Worm (Caenorhabditis elegans) whole organism, L4 larva: Measurements from ENCODE around the gene ZC262.13.

Source experiments
- D1046.2 ChIP-seq: fragments of 200-800 bp; sonication (Bioruptor generic); IDR thresholded peaks from 2 replicates; pipeline ENCODE4 v1.3.6; 2022; ENCODE audit warnings: missing genetic modification characterization, missing compliant biosample characterization
- F37D6.2 ChIP-seq: sonication (generic microtip); optimal IDR thresholded peaks from 2 replicates; lab custom pipeline; 2016; ENCODE audit warnings: mild to moderate bottlenecking, missing genetic modification characterization, missing compliant biosample characterization
- F44E2.7 ChIP-seq: fragments of 200-800 bp; sonication (Bioruptor generic); IDR thresholded peaks from 2 replicates; pipeline ENCODE4 v2.1.2; 2022; ENCODE audit warnings: missing genetic modification characterization, missing compliant biosample characterization
- R02D3.7 ChIP-seq: fragments of 150-350 bp; sonication (generic microtip); optimal IDR thresholded peaks from 3 replicates; lab custom pipeline; 2014; ENCODE audit warnings: missing biosample characterization, missing genetic modification characterization
- T20F7.1 ChIP-seq: fragments of 200-800 bp; sonication (Bioruptor generic); optimal IDR thresholded peaks from 2 replicates; lab custom pipeline; 2018; ENCODE audit warnings: mild to moderate bottlenecking, missing genetic modification characterization, missing compliant biosample characterization
- T26A8.4 ChIP-seq: fragments of 200-800 bp; sonication (Bioruptor generic); IDR thresholded peaks from 2 replicates; pipeline ENCODE4 v1.3.6; 2022; ENCODE audit warnings: missing genetic modification characterization, missing compliant biosample characterization
- Y5F2A.4 ChIP-seq: fragments of 200-800 bp; sonication (Bioruptor generic); optimal IDR thresholded peaks from 2 replicates; lab custom pipeline; 2018; ENCODE audit warnings: mild to moderate bottlenecking, missing genetic modification characterization, missing compliant biosample characterization
- Y75B8A.6 ChIP-seq: fragments of 200-800 bp; sonication (Bioruptor generic); IDR thresholded peaks from 2 replicates; pipeline ENCODE4 v1.3.6; 2022; ENCODE audit warnings: missing genetic modification reagents, missing genetic modification characterization, missing compliant biosample characterization
- ZK546.5 ChIP-seq, 2 experiments: sonication (generic microtip); optimal IDR thresholded peaks; 2 replicates each; lab custom pipeline; 2017; ENCODE audit warnings: missing biosample characterization in 2 of 2, missing genetic modification characterization in 2 of 2
- ama-1 ChIP-seq: fragments of 150-350 bp; optimal IDR thresholded peaks from 2 replicates; lab custom pipeline; 2014; ENCODE audit warnings: inconsistent platforms, mixed read lengths
- ceh-28 ChIP-seq: fragments of 150-350 bp; optimal IDR thresholded peaks from 2 replicates; lab custom pipeline; 2014; ENCODE audit warnings: missing biosample characterization, missing genetic modification reagents, missing genetic modification characterization
- ceh-32 ChIP-seq: sonication (generic microtip); optimal IDR thresholded peaks from 2 replicates; lab custom pipeline; 2016; ENCODE audit warnings: mild to moderate bottlenecking, missing genetic modification characterization, missing compliant biosample characterization; ENCODE audit not compliant: poor library complexity
- ceh-82 ChIP-seq: sonication (generic microtip); optimal IDR thresholded peaks from 2 replicates; lab custom pipeline; 2017; ENCODE audit warnings: missing biosample characterization, missing genetic modification characterization
- cey-2 ChIP-seq: sonication (generic microtip); optimal IDR thresholded peaks from 3 replicates; lab custom pipeline; 2017; ENCODE audit warnings: missing genetic modification characterization, mild to moderate bottlenecking, missing compliant biosample characterization, antibody characterized with exemption, borderline replicate concordance; ENCODE audit not compliant: insufficient read depth
- ctbp-1 ChIP-seq: fragments of 200-800 bp; sonication (Bioruptor generic); IDR thresholded peaks from 2 replicates; pipeline ENCODE4 v1.3.6; 2022; ENCODE audit warnings: missing genetic modification reagents, missing genetic modification characterization, missing compliant biosample characterization
- daf-19 ChIP-seq: fragments of 200-800 bp; sonication (Bioruptor generic); conservative IDR thresholded peaks from 2 replicates; pipeline ENCODE4 v1.3.6; 2022; ENCODE audit warnings: missing genetic modification characterization, missing compliant biosample characterization
- dmd-9 ChIP-seq: fragments of 200-800 bp; sonication (Bioruptor generic); IDR thresholded peaks from 2 replicates; pipeline ENCODE4 v1.3.6; 2022; ENCODE audit warnings: missing genetic modification reagents, missing genetic modification characterization, missing compliant biosample characterization
- egl-43 ChIP-seq: fragments of 200-800 bp; sonication (Bioruptor generic); IDR thresholded peaks from 2 replicates; pipeline ENCODE4 v1.3.6; 2022; ENCODE audit warnings: missing genetic modification reagents, missing genetic modification characterization, missing compliant biosample characterization
- fkh-10 ChIP-seq: fragments of 150-350 bp; optimal IDR thresholded peaks from 2 replicates; lab custom pipeline; 2014; ENCODE audit warnings: missing biosample characterization, missing genetic modification reagents, missing genetic modification characterization
- hif-1 ChIP-seq, 2 experiments: sonication (generic microtip); optimal IDR thresholded peaks; 2 replicates each; lab custom pipeline; 2016 to 2017; ENCODE audit warnings: missing compliant biosample characterization in 2 of 2, missing genetic modification characterization in 2 of 2, missing genetic modification reagents in 2 of 2, missing genotype in 2 of 2, mild to moderate bottlenecking in 1 of 2
- hlh-11 ChIP-seq: fragments of 200-800 bp; sonication (Bioruptor generic); optimal IDR thresholded peaks from 2 replicates; lab custom pipeline; 2018; ENCODE audit warnings: mild to moderate bottlenecking, missing genetic modification characterization, missing compliant biosample characterization
- jun-1 ChIP-seq: fragments of 150-350 bp; optimal IDR thresholded peaks from 2 replicates; lab custom pipeline; 2014; ENCODE audit warnings: missing biosample characterization, missing genetic modification reagents, missing genetic modification characterization
- lim-7 ChIP-seq: fragments of 200-800 bp; sonication (Bioruptor generic); IDR thresholded peaks from 2 replicates; pipeline ENCODE4 v1.3.6; 2022; ENCODE audit warnings: missing genetic modification characterization, missing compliant biosample characterization
- lin-1 ChIP-seq: fragments of 200-800 bp; sonication (Bioruptor generic); IDR thresholded peaks from 2 replicates; pipeline ENCODE4 v1.3.6; 2022; ENCODE audit warnings: missing genetic modification reagents, missing genetic modification characterization, missing compliant biosample characterization
- lin-29 ChIP-seq: fragments of 200-800 bp; sonication (Bioruptor generic); IDR thresholded peaks from 2 replicates; pipeline ENCODE4 v1.3.6; 2022; ENCODE audit warnings: missing genetic modification reagents, missing genetic modification characterization, missing compliant biosample characterization
- lin-38 ChIP-seq: fragments of 200-800 bp; sonication (Bioruptor generic); IDR thresholded peaks from 2 replicates; pipeline ENCODE4 v1.3.6; 2022; ENCODE audit warnings: missing genetic modification reagents, missing genetic modification characterization, missing compliant biosample characterization
- lir-3 ChIP-seq: sonication (generic microtip); optimal IDR thresholded peaks from 2 replicates; lab custom pipeline; 2016; ENCODE audit warnings: mild to moderate bottlenecking, missing genetic modification characterization, missing compliant biosample characterization
- lsy-2 ChIP-seq, 2 experiments: fragments of 150-350 bp in 1 of 2; sonication (generic microtip) in 1 of 2; optimal IDR thresholded peaks; 2 replicates each; lab custom pipeline; 2014 to 2017; ENCODE audit warnings: missing biosample characterization in 2 of 2, missing genetic modification characterization in 2 of 2
- madf-5 ChIP-seq, 2 experiments: fragments of 200-800 bp; sonication (Bioruptor generic); IDR thresholded peaks; 2 replicates each; pipeline ENCODE4 v1.3.6; 2022; ENCODE audit warnings: missing compliant biosample characterization in 2 of 2, missing genetic modification characterization in 2 of 2
- mdl-1 ChIP-seq, 2 experiments: fragments of 150-350 bp in 1 of 2; sonication (generic microtip) in 1 of 2; optimal IDR thresholded peaks; 2 replicates each; lab custom pipeline; 2014 to 2017; ENCODE audit warnings: missing biosample characterization in 2 of 2, missing genetic modification characterization in 2 of 2
- mxl-2 ChIP-seq: fragments of 200-800 bp; sonication (Bioruptor generic); conservative IDR thresholded peaks from 2 replicates; pipeline ENCODE4 v1.3.6; 2022; ENCODE audit warnings: missing genetic modification reagents, missing genetic modification characterization, missing compliant biosample characterization
- mxl-3 ChIP-seq: fragments of 200-800 bp; sonication (Bioruptor generic); optimal IDR thresholded peaks from 2 replicates; lab custom pipeline; 2018; ENCODE audit warnings: mild to moderate bottlenecking, missing genetic modification characterization, missing compliant biosample characterization
- nhr-10 ChIP-seq: fragments of 150-350 bp; optimal IDR thresholded peaks from 2 replicates; lab custom pipeline; 2014; ENCODE audit warnings: missing biosample characterization, missing genetic modification characterization
- nhr-11 ChIP-seq: fragments of 150-350 bp; optimal IDR thresholded peaks from 2 replicates; lab custom pipeline; 2014; ENCODE audit warnings: missing biosample characterization, missing genetic modification characterization
- nhr-237 ChIP-seq: sonication (generic microtip); optimal IDR thresholded peaks from 2 replicates; lab custom pipeline; 2017; ENCODE audit warnings: missing biosample characterization, missing genetic modification characterization
- nhr-41 ChIP-seq: fragments of 200-800 bp; sonication (Bioruptor generic); IDR thresholded peaks from 2 replicates; pipeline ENCODE4 v1.3.6; 2022; ENCODE audit warnings: missing genetic modification reagents, missing genetic modification characterization, missing compliant biosample characterization
- nhr-42 ChIP-seq: fragments of 200-800 bp; sonication (Bioruptor generic); IDR thresholded peaks from 2 replicates; pipeline ENCODE4 v1.3.6; 2022; ENCODE audit warnings: missing genetic modification characterization, missing compliant biosample characterization
- nhr-48 ChIP-seq: sonication (generic microtip); optimal IDR thresholded peaks from 2 replicates; lab custom pipeline; 2016; ENCODE audit warnings: mild to moderate bottlenecking, missing genetic modification characterization, missing compliant biosample characterization
- nhr-76 ChIP-seq: fragments of 150-350 bp; optimal IDR thresholded peaks from 2 replicates; lab custom pipeline; 2014; ENCODE audit warnings: missing biosample characterization, missing genetic modification characterization
- nhr-77 ChIP-seq: fragments of 150-350 bp; optimal IDR thresholded peaks from 2 replicates; lab custom pipeline; 2014; ENCODE audit warnings: missing biosample characterization, missing genetic modification characterization
- pqm-1 ChIP-seq: sonication (generic microtip); optimal IDR thresholded peaks from 2 replicates; lab custom pipeline; 2017; ENCODE audit warnings: missing biosample characterization, missing genetic modification characterization
- rbr-2 ChIP-seq: sonication (generic microtip); optimal IDR thresholded peaks from 2 replicates; lab custom pipeline; 2016; ENCODE audit warnings: missing genotype, missing genetic modification characterization, missing compliant biosample characterization
- saeg-2 ChIP-seq: fragments of 200-800 bp; sonication (Bioruptor generic); IDR thresholded peaks from 2 replicates; pipeline ENCODE4 v1.3.6; 2022; ENCODE audit warnings: missing genetic modification reagents, missing genetic modification characterization, missing compliant biosample characterization
- sdz-12 ChIP-seq: fragments of 200-800 bp; sonication (Bioruptor generic); optimal IDR thresholded peaks from 2 replicates; lab custom pipeline; 2018; ENCODE audit warnings: mild to moderate bottlenecking, missing genetic modification characterization, missing compliant biosample characterization
- set-16 ChIP-seq: fragments of 200-800 bp; sonication (Bioruptor generic); IDR thresholded peaks from 2 replicates; pipeline ENCODE4 v1.3.6; 2022; ENCODE audit warnings: missing genetic modification reagents, missing genetic modification characterization, missing compliant biosample characterization
- tag-97 ChIP-seq: fragments of 200-800 bp; sonication (Bioruptor generic); IDR thresholded peaks from 2 replicates; pipeline ENCODE4 v1.3.6; 2022; ENCODE audit warnings: missing genetic modification characterization, missing compliant biosample characterization
- unc-39 ChIP-seq: sonication (generic microtip); optimal IDR thresholded peaks from 2 replicates; lab custom pipeline; 2017; ENCODE audit warnings: missing biosample characterization, missing genetic modification characterization
- zfp-2 ChIP-seq: sonication (generic microtip); optimal IDR thresholded peaks from 2 replicates; lab custom pipeline; 2016; ENCODE audit warnings: mild to moderate bottlenecking, missing genetic modification characterization, missing compliant biosample characterization
- zfp-3 ChIP-seq: fragments of 200-800 bp; sonication (Bioruptor generic); conservative IDR thresholded peaks from 2 replicates; pipeline ENCODE4 v1.3.6; 2022; ENCODE audit warnings: missing genetic modification reagents, missing genetic modification characterization, missing compliant biosample characterization
- zip-11 ChIP-seq: fragments of 200-800 bp; sonication (Bioruptor generic); IDR thresholded peaks from 2 replicates; pipeline ENCODE4 v1.3.6; 2022; ENCODE audit warnings: missing genetic modification characterization, missing compliant biosample characterization
- ztf-11 ChIP-seq: fragments of 150-350 bp; optimal IDR thresholded peaks from 2 replicates; lab custom pipeline; 2014; ENCODE audit warnings: missing biosample characterization, missing genetic modification characterization
- ztf-7 ChIP-seq: fragments of 150-350 bp; optimal IDR thresholded peaks from 2 replicates; lab custom pipeline; 2014; ENCODE audit warnings: missing biosample characterization, missing genetic modification characterization

ZC262.13 gene

ce11 chrIII:8307356-8307755 lies 18.7 kb upstream of the ZC262.13 start, which contains the start of the genes F10E9.7 and F10E9.5:
TSS of gene F10E9.7 (minus strand) at chrIII:8307441.
TSS of gene F10E9.5 (plus strand) at chrIII:8307592.
- TF ChIP-seq hlh-11 (tag; lab: Kevin White, UChicago) (no peak), lsy-2 (tag; optimal IDR thresholded peaks at IDR 0.05; lab: Kevin White, UChicago) (peak in 1 of 2 experiments; percentile 96), fkh-10 (GFP tag; lab: Kevin White, UChicago) (peak; percentile 60), pqm-1 (peak; percentile 25), lim-7 (GFP tag; lab: Robert Waterston, UW) (no peak), mdl-1 (tag; optimal IDR thresholded peaks at IDR 0.05; lab: Kevin White, UChicago) (no peak), mxl-2 (no peak), ceh-82 (tag; lab: Kevin White, UChicago) (no peak), sdz-12 (peak; percentile 68), R02D3.7 (tag; lab: Kevin White, UChicago) (no peak), zip-11 (GFP tag; lab: Robert Waterston, UW) (no peak), mxl-3 (peak; percentile 39), D1046.2 (GFP tag; lab: Robert Waterston, UW) (peak; percentile 60; the same call in 1 of the 2 replicates), Y5F2A.4 (GFP tag; lab: Kevin White, UChicago) (no peak), ceh-32 (no peak), nhr-237 (tag; lab: Kevin White, UChicago) (no peak), unc-39 (tag; lab: Kevin White, UChicago) (no peak), hif-1 (tag; optimal IDR thresholded peaks at IDR 0.05; lab: Kevin White, UChicago) (peak in 1 of 2 experiments; percentile 93), Y75B8A.6 (GFP tag; lab: Robert Waterston, UW) (no peak), tag-97 (GFP tag; lab: Robert Waterston, UW) (0 out of 2 replicates have a peak, but pooled peaks have one; percentile 10), nhr-41 (GFP tag; lab: Robert Waterston, UW) (no peak), ZK546.5 (tag; optimal IDR thresholded peaks at IDR 0.05; lab: Kevin White, UChicago) (no peak), zfp-2 (tag; lab: Kevin White, UChicago) (peak; percentile 47), ztf-7 (tag; lab: Kevin White, UChicago) (peak; percentile 70), ama-1 (lab: Kevin White, UChicago) (no peak), dmd-9 (GFP tag; lab: Robert Waterston, UW) (peak; percentile 96), zfp-3 (peak; percentile 60; the same call in 1 of the 2 replicates), jun-1 (tag; lab: Kevin White, UChicago) (no peak), saeg-2 (no peak), nhr-42 (GFP tag; lab: Robert Waterston, UW) (no peak), ztf-11 (tag; lab: Kevin White, UChicago) (no peak), ceh-28 (tag; lab: Kevin White, UChicago) (no peak), lin-29 (GFP tag; lab: Robert Waterston, UW) (no peak), ctbp-1 (no peak), nhr-76 (tag; lab: Kevin White, UChicago) (no peak), T20F7.1 (GFP tag; lab: Kevin White, UChicago) (peak; percentile 99), nhr-10 (no peak), lir-3 (tag; lab: Kevin White, UChicago) (no peak), nhr-77 (peak; percentile 57), nhr-11 (tag; lab: Kevin White, UChicago) (no peak), rbr-2 (tag; lab: Kevin White, UChicago) (peak; percentile 76), lin-38 (peak; percentile 79), daf-19 (GFP tag; lab: Robert Waterston, UW) (0 out of 2 replicates have a peak, but pooled peaks have one; percentile 7), F37D6.2 (tag; lab: Kevin White, UChicago) (peak; percentile 64), cey-2 (tag; lab: Kevin White, UChicago) (no peak), set-16 (GFP tag; lab: Robert Waterston, UW) (no peak), lin-1 (GFP tag; lab: Robert Waterston, UW) (peak; percentile 71; the same call in 1 of the 2 replicates), F44E2.7 (GFP tag; lab: Robert Waterston, UW) (no peak), T26A8.4 (GFP tag; lab: Robert Waterston, UW) (no peak; the same call in 1 of the 2 replicates), nhr-48 (tag; lab: Kevin White, UChicago) (peak; percentile 24), egl-43 (GFP tag; lab: Robert Waterston, UW) (no peak), madf-5 (GFP tag; IDR thresholded peaks at IDR 0.05; lab: Robert Waterston, UW) (peak in 1 of 2 experiments; percentile 61; a peak in 1 of 4 replicates)
